Worm (Caenorhabditis elegans): ENCODE measurements around the gene gst-31.

- TF ChIP-seq ama-1 (optimal IDR thresholded peaks at IDR 0.05), result no peak
- no peak for TF ChIP-seq scrt-1 (GFP tag; IDR thresholded peaks at IDR 0.05)
- TF ChIP-seq aly-1 (tag; optimal IDR thresholded peaks at IDR 0.05), result no peak
- no peak for TF ChIP-seq B0310.2 (tag; optimal IDR thresholded peaks at IDR 0.05)
- TF ChIP-seq flt-1 (GFP tag; IDR thresholded peaks at IDR 0.05), result no peak
- no peak for TF ChIP-seq hnd-1 (tag; optimal IDR thresholded peaks at IDR 0.05)
- no peak for TF ChIP-seq tra-4 (tag; optimal IDR thresholded peaks at IDR 0.05)
- no peak for TF ChIP-seq tbx-11 (GFP tag; IDR thresholded peaks at IDR 0.05)
- no peak for TF ChIP-seq ceh-13 (GFP tag; optimal IDR thresholded peaks at IDR 0.05)
- TF ChIP-seq hmbx-1 (tag; optimal IDR thresholded peaks at IDR 0.05), result no peak
- no peak for TF ChIP-seq ets-7 (tag; optimal IDR thresholded peaks at IDR 0.05)
- no peak for TF ChIP-seq pes-1 (GFP tag; IDR thresholded peaks at IDR 0.05)
Measured at ce11 chrII:15130512-15130911, 44.3 kb downstream of the gst-31 start, which contains the start of gene Y53F4B.62.
